Worm (Caenorhabditis elegans) whole organism, L1 larva: Measurements from ENCODE around the gene C42C1.9.
A peak's percentile ranks its signal among the peaks of the same experiment; 100 is the strongest.

Source experiments
- C16A3.4 ChIP-seq: fragments of 150-350 bp; optimal IDR thresholded peaks from 2 replicates; lab custom pipeline; 2014; ENCODE audit warnings: missing biosample characterization, missing genetic modification characterization
- C34B4.2 ChIP-seq: sonication (generic microtip); optimal IDR thresholded peaks from 2 replicates; lab custom pipeline; 2017; ENCODE audit warnings: mild to moderate bottlenecking, missing genetic modification characterization, missing compliant biosample characterization
- aha-1 ChIP-seq: fragments of 150-350 bp; optimal IDR thresholded peaks from 2 replicates; lab custom pipeline; 2014; ENCODE audit warnings: missing biosample characterization, missing genetic modification characterization
- alr-1 ChIP-seq: fragments of 200-800 bp; sonication (Bioruptor generic); optimal IDR thresholded peaks from 2 replicates; lab custom pipeline; 2018; ENCODE audit warnings: borderline replicate concordance, mild to moderate bottlenecking, missing genetic modification characterization, missing compliant biosample characterization
- aly-2 ChIP-seq: fragments of 150-350 bp; optimal IDR thresholded peaks from 2 replicates; lab custom pipeline; 2014; ENCODE audit warnings: missing biosample characterization, missing genetic modification characterization
- blmp-1 ChIP-seq: fragments of 150-350 bp; optimal IDR thresholded peaks from 2 replicates; lab custom pipeline; 2014; ENCODE audit warnings: missing biosample characterization, missing genetic modification characterization
- ceh-63 ChIP-seq: fragments of 200-800 bp; sonication (Bioruptor generic); optimal IDR thresholded peaks from 2 replicates; lab custom pipeline; 2018; ENCODE audit warnings: mild to moderate bottlenecking, missing genetic modification characterization, missing compliant biosample characterization
- ceh-82 ChIP-seq, 3 experiments: fragments of 150-350 bp in 1 of 3; sonication (generic microtip) in 2 of 3; optimal IDR thresholded peaks; 2 replicates each; lab custom pipeline; 2014 to 2017; ENCODE audit warnings: missing biosample characterization in 3 of 3, missing genetic modification characterization in 3 of 3
- efl-1 ChIP-seq, 4 experiments: fragments of 150-350 bp; optimal IDR thresholded peaks in 3 of 4; peaks in 1 of 4; 1 replicate in 1 of 4; 2 replicates in 3 of 4; lab custom pipeline; 2014; ENCODE audit warnings: missing biosample characterization in 2 of 4, missing genetic modification characterization in 2 of 4, missing genetic modification reagents in 2 of 4
- efl-3 ChIP-seq: fragments of 200-800 bp; sonication (Bioruptor generic); optimal IDR thresholded peaks from 2 replicates; lab custom pipeline; 2018; ENCODE audit warnings: mild to moderate bottlenecking, missing genetic modification characterization, missing compliant biosample characterization
- egl-13 ChIP-seq: sonication (generic microtip); optimal IDR thresholded peaks from 2 replicates; lab custom pipeline; 2016; ENCODE audit warnings: missing genotype, missing genetic modification reagents, missing genetic modification characterization, missing compliant biosample characterization
- elt-2 ChIP-seq: sonication (generic microtip); optimal IDR thresholded peaks from 2 replicates; lab custom pipeline; 2016; ENCODE audit warnings: missing genetic modification characterization, mild to moderate bottlenecking, inconsistent platforms, missing compliant biosample characterization, missing genetic modification reagents
- fkh-4 ChIP-seq: sonication (generic microtip); optimal IDR thresholded peaks from 2 replicates; lab custom pipeline; 2016; ENCODE audit warnings: missing compliant biosample characterization, missing genetic modification characterization, borderline replicate concordance
- hlh-17 ChIP-seq: fragments of 200-800 bp; sonication (Bioruptor generic); optimal IDR thresholded peaks from 2 replicates; lab custom pipeline; 2018; ENCODE audit warnings: missing genetic modification characterization, mild to moderate bottlenecking, missing compliant biosample characterization, moderate library complexity, borderline replicate concordance
- hlh-4 ChIP-seq: sonication (generic microtip); optimal IDR thresholded peaks from 2 replicates; lab custom pipeline; 2016; ENCODE audit warnings: mild to moderate bottlenecking, missing genetic modification characterization, missing compliant biosample characterization
- irx-1 ChIP-seq: sonication (generic microtip); optimal IDR thresholded peaks from 2 replicates; lab custom pipeline; 2016; ENCODE audit warnings: missing genetic modification characterization, missing compliant biosample characterization
- jun-1 ChIP-seq: fragments of 150-350 bp; optimal IDR thresholded peaks from 2 replicates; lab custom pipeline; 2014; ENCODE audit warnings: missing biosample characterization, missing genetic modification reagents, missing genetic modification characterization
- lin-13 ChIP-seq: fragments of 150-350 bp; optimal IDR thresholded peaks from 2 replicates; lab custom pipeline; 2014; ENCODE audit warnings: missing biosample characterization, missing genetic modification reagents, missing genetic modification characterization
- lin-35 ChIP-seq, 2 experiments: fragments of 150-350 bp; optimal IDR thresholded peaks; 2 replicates each; lab custom pipeline; 2014; ENCODE audit warnings: missing biosample characterization in 2 of 2, missing genetic modification characterization in 2 of 2, missing genetic modification reagents in 2 of 2
- lin-39 ChIP-seq: fragments of 150-350 bp; optimal IDR thresholded peaks from 2 replicates; lab custom pipeline; 2014; ENCODE audit warnings: missing biosample characterization, missing genetic modification reagents, missing genetic modification characterization
- lsy-2 ChIP-seq, 2 experiments: fragments of 150-350 bp; optimal IDR thresholded peaks; 2 replicates each; lab custom pipeline; 2014; ENCODE audit warnings: missing biosample characterization in 2 of 2, missing genetic modification characterization in 2 of 2
- mab-9 ChIP-seq: fragments of 200-800 bp; sonication (Bioruptor generic); IDR thresholded peaks from 2 replicates; pipeline ENCODE4 v1.3.6; 2022; ENCODE audit warnings: missing genetic modification reagents, missing genetic modification characterization, missing compliant biosample characterization
- mdl-1 ChIP-seq, 2 experiments: fragments of 150-350 bp; optimal IDR thresholded peaks; 2 replicates each; lab custom pipeline; 2014 to 2017; ENCODE audit warnings: missing biosample characterization in 2 of 2, missing genetic modification characterization in 2 of 2, inconsistent platforms in 1 of 2
- mef-2 ChIP-seq: fragments of 150-350 bp; optimal IDR thresholded peaks from 2 replicates; lab custom pipeline; 2014; ENCODE audit warnings: missing biosample characterization, missing genetic modification characterization
- mep-1 ChIP-seq: fragments of 150-350 bp; optimal IDR thresholded peaks from 2 replicates; lab custom pipeline; 2014; ENCODE audit warnings: missing biosample characterization, missing genetic modification characterization
- nhr-12 ChIP-seq: sonication (generic microtip); optimal IDR thresholded peaks from 2 replicates; lab custom pipeline; 2017; ENCODE audit warnings: missing biosample characterization, missing genetic modification characterization
- nhr-19 ChIP-seq: fragments of 200-800 bp; sonication (Bioruptor generic); conservative IDR thresholded peaks from 2 replicates; pipeline ENCODE4 v1.3.6; 2022; ENCODE audit warnings: missing genetic modification characterization, missing compliant biosample characterization
- nhr-237 ChIP-seq: fragments of 150-350 bp; optimal IDR thresholded peaks from 2 replicates; lab custom pipeline; 2014; ENCODE audit warnings: missing biosample characterization, missing genetic modification characterization
- nhr-71 ChIP-seq: sonication (generic microtip); optimal IDR thresholded peaks from 2 replicates; lab custom pipeline; 2016; ENCODE audit warnings: mild to moderate bottlenecking, missing genetic modification characterization, moderate library complexity, missing compliant biosample characterization
- nhr-85 ChIP-seq: sonication (generic microtip); peaks from one replicate; lab custom pipeline; 2016; ENCODE audit warnings: missing genetic modification characterization, inconsistent platforms, missing compliant biosample characterization
- pqm-1 ChIP-seq: sonication (generic microtip); optimal IDR thresholded peaks from 3 replicates; lab custom pipeline; 2017; ENCODE audit warnings: missing biosample characterization, missing genetic modification characterization
- rnt-1 ChIP-seq: sonication (generic microtip); optimal IDR thresholded peaks from 2 replicates; lab custom pipeline; 2016; ENCODE audit warnings: mild to moderate bottlenecking, missing genetic modification characterization, moderate library complexity, missing compliant biosample characterization
- skn-1 ChIP-seq: fragments of 150-350 bp; optimal IDR thresholded peaks from 2 replicates; lab custom pipeline; 2014; ENCODE audit warnings: missing biosample characterization, missing genetic modification characterization
- snpc-4 ChIP-seq: fragments of 150-350 bp; optimal IDR thresholded peaks from 2 replicates; lab custom pipeline; 2014; ENCODE audit warnings: missing biosample characterization, missing genetic modification characterization
- snu-23 ChIP-seq: sonication (generic microtip); optimal IDR thresholded peaks from 2 replicates; lab custom pipeline; 2016; ENCODE audit warnings: missing genetic modification characterization, missing compliant biosample characterization
- sox-4 ChIP-seq: sonication (generic microtip); optimal IDR thresholded peaks from 2 replicates; lab custom pipeline; 2016; ENCODE audit warnings: missing genetic modification characterization, missing compliant biosample characterization
- sptf-1 ChIP-seq: fragments of 150-350 bp; optimal IDR thresholded peaks from 2 replicates; lab custom pipeline; 2014; ENCODE audit warnings: missing biosample characterization, missing genetic modification characterization
- sup-37 ChIP-seq: fragments of 200-800 bp; sonication (Bioruptor generic); optimal IDR thresholded peaks from 2 replicates; lab custom pipeline; 2018; ENCODE audit warnings: mild to moderate bottlenecking, missing genetic modification characterization, missing compliant biosample characterization
- swsn-7 ChIP-seq: sonication (generic microtip); optimal IDR thresholded peaks from 2 replicates; lab custom pipeline; 2016; ENCODE audit warnings: missing genetic modification characterization, missing compliant biosample characterization
- unc-30 ChIP-seq: sonication (generic microtip); optimal IDR thresholded peaks from 2 replicates; lab custom pipeline; 2017; ENCODE audit warnings: missing biosample characterization, missing genetic modification characterization
- unc-86 ChIP-seq: sonication (generic microtip); optimal IDR thresholded peaks from 2 replicates; lab custom pipeline; 2016; ENCODE audit warnings: missing genetic modification characterization, missing compliant biosample characterization
- unc-98 ChIP-seq: fragments of 200-800 bp; sonication (Bioruptor generic); IDR thresholded peaks from 2 replicates; pipeline ENCODE4 v1.3.6; 2022; ENCODE audit warnings: missing genetic modification characterization, missing compliant biosample characterization
- vab-15 ChIP-seq: sonication (generic microtip); optimal IDR thresholded peaks from 2 replicates; lab custom pipeline; 2017; ENCODE audit warnings: missing genotype, mild to moderate bottlenecking, missing genetic modification characterization, missing compliant biosample characterization
- xbp-1 ChIP-seq: sonication (generic microtip); optimal IDR thresholded peaks from 2 replicates; lab custom pipeline; 2016; ENCODE audit warnings: missing genetic modification characterization, missing compliant biosample characterization
- ztf-11 ChIP-seq, 2 experiments: sonication (generic microtip); optimal IDR thresholded peaks; 2 replicates each; lab custom pipeline; 2016 to 2017; ENCODE audit warnings: missing genetic modification characterization in 2 of 2, missing biosample characterization in 1 of 2, missing compliant biosample characterization in 1 of 2

The C42C1.9 gene

ce11 chrIV:12270392-12270791, 18.9 kb upstream of the C42C1.9 start, which contains the start of gene C42C1.3:
C42C1.3 (minus strand) TSS chrIV:12270492.
- peak; percentile 42 for TF ChIP-seq nhr-85
- TF ChIP-seq unc-30 = no peak
- no peak for TF ChIP-seq nhr-12 (tag; lab: Kevin White, UChicago)
- no peak for TF ChIP-seq rnt-1
- no peak for TF ChIP-seq mdl-1 (tag; optimal IDR thresholded peaks at IDR 0.05; lab: Kevin White, UChicago)
- no peak for TF ChIP-seq lin-39

ce11 chrIV:12274365-12274764, 14.9 kb upstream of the C42C1.9 start:
- TF ChIP-seq efl-1 (optimal IDR thresholded peaks at IDR 0.05; lab: Kevin White, UChicago) (no peak), efl-1 (GFP tag; optimal IDR thresholded peaks at IDR 0.05 in 1 of 2; lab: Kevin White, UChicago) (peak in 1 of 2 experiments; percentile 82), efl-3 (no peak), C16A3.4 (no peak), nhr-71 (tag; lab: Kevin White, UChicago) (no peak), elt-2 (tag; lab: Kevin White, UChicago) (peak; percentile 98), nhr-12 (tag; lab: Kevin White, UChicago) (no peak)

- no peak for TF ChIP-seq hlh-4 (tag; lab: Kevin White, UChicago)
- TF ChIP-seq nhr-71 (tag; lab: Kevin White, UChicago) = no peak
- TF ChIP-seq sptf-1 (tag; lab: Kevin White, UChicago) = no peak
- TF ChIP-seq efl-1 (optimal IDR thresholded peaks at IDR 0.05; lab: Kevin White, UChicago) = no peak
- TF ChIP-seq efl-1 (GFP tag; optimal IDR thresholded peaks at IDR 0.05 in 1 of 2; lab: Kevin White, UChicago) = no peak
- TF ChIP-seq ceh-63 (GFP tag; lab: Kevin White, UChicago) = no peak
- no peak for TF ChIP-seq blmp-1 (tag; lab: Kevin White, UChicago)
- no peak for TF ChIP-seq vab-15 (tag; lab: Kevin White, UChicago)
- TF ChIP-seq sup-37 = no peak
- TF ChIP-seq lsy-2 (tag; optimal IDR thresholded peaks at IDR 0.05; lab: Kevin White, UChicago) = no peak
- no peak for TF ChIP-seq C34B4.2 (tag; lab: Kevin White, UChicago)
- no peak for TF ChIP-seq C16A3.4
- no peak for TF ChIP-seq sox-4 (tag; lab: Kevin White, UChicago)
- no peak for TF ChIP-seq fkh-4 (tag; lab: Kevin White, UChicago)
- TF ChIP-seq mep-1 (tag; lab: Kevin White, UChicago) = no peak
- no peak for TF ChIP-seq nhr-19 (GFP tag; lab: Robert Waterston, UW)
- TF ChIP-seq elt-2 (tag; lab: Kevin White, UChicago) = no peak
- TF ChIP-seq unc-86 (tag; lab: Kevin White, UChicago) = no peak
Measured at ce11 chrIV:12275892-12276291, 13.4 kb upstream of the C42C1.9 start, which contains the start of gene vps-8. vps-8 (minus strand) TSS chrIV:12275992.

- no peak for TF ChIP-seq lin-13 (GFP tag; lab: Kevin White, UChicago)
- TF ChIP-seq ztf-11 (tag; optimal IDR thresholded peaks at IDR 0.05; lab: Kevin White, UChicago) = no peak
- TF ChIP-seq egl-13 = no peak
- TF ChIP-seq alr-1 (tag; lab: Kevin White, UChicago) = no peak
- no peak for TF ChIP-seq hlh-17 (GFP tag; lab: Kevin White, UChicago)
- no peak for TF ChIP-seq unc-98 (GFP tag; lab: Robert Waterston, UW)
- TF ChIP-seq lin-35 (GFP tag; optimal IDR thresholded peaks at IDR 0.05; lab: Kevin White, UChicago) = peak; percentile 4 to 37
- peak; percentile 29 for TF ChIP-seq xbp-1 (tag; lab: Kevin White, UChicago)
- TF ChIP-seq lsy-2 (tag; optimal IDR thresholded peaks at IDR 0.05; lab: Kevin White, UChicago) = peak in 1 of 2 experiments; percentile 50
- TF ChIP-seq efl-1 (optimal IDR thresholded peaks at IDR 0.05; lab: Kevin White, UChicago) = peak; percentile 11 to 25
- peak; percentile 11 to 17 for TF ChIP-seq efl-1 (GFP tag; optimal IDR thresholded peaks at IDR 0.05 in 1 of 2; lab: Kevin White, UChicago)
- no peak for TF ChIP-seq aly-2 (tag; lab: Kevin White, UChicago)
- TF ChIP-seq nhr-237 (tag; lab: Kevin White, UChicago) = no peak
- TF ChIP-seq sup-37 = no peak
- TF ChIP-seq mef-2 (tag; lab: Kevin White, UChicago) = no peak
- TF ChIP-seq irx-1 (tag; lab: Kevin White, UChicago) = no peak
- TF ChIP-seq mab-9 (GFP tag; lab: Robert Waterston, UW) = no peak
- peak; percentile 19 for TF ChIP-seq blmp-1 (tag; lab: Kevin White, UChicago)
- TF ChIP-seq rnt-1 = peak; percentile 70
- no peak for TF ChIP-seq ceh-82 (tag; optimal IDR thresholded peaks at IDR 0.05; lab: Kevin White, UChicago)
- TF ChIP-seq nhr-85 = no peak
- no peak for TF ChIP-seq ceh-63 (GFP tag; lab: Kevin White, UChicago)
- TF ChIP-seq snpc-4 = no peak
- TF ChIP-seq snu-23 = peak; percentile 34
- TF ChIP-seq jun-1 (tag; lab: Kevin White, UChicago) = no peak
- no peak for TF ChIP-seq nhr-19 (GFP tag; lab: Robert Waterston, UW)
- TF ChIP-seq aha-1 (tag; lab: Kevin White, UChicago) = no peak
- no peak for TF ChIP-seq pqm-1 (tag; lab: Kevin White, UChicago)
- no peak for TF ChIP-seq skn-1 (tag; lab: Kevin White, UChicago)
- TF ChIP-seq swsn-7 (tag; lab: Kevin White, UChicago) = no peak
Measured at ce11 chrIV:12278507-12278906, 10.7 kb upstream of the C42C1.9 start, which contains the start of the genes tag-335 and vkmt-1. tag-335 (minus strand) TSS chrIV:12278594. vkmt-1 (plus strand) TSS chrIV:12278725.
